Fruit fly (Drosophila melanogaster): ENCODE data around the gene Nepl17.

dm6 chr3R:28895014-28895413 lies 22.3 kb downstream of the Nepl17 start:
- TF ChIP-seq Clk (GFP tag; optimal IDR thresholded peaks at IDR 0.05) (no peak), pad (GFP tag; optimal IDR thresholded peaks at IDR 0.05) (no peak), CG12768 (GFP tag; optimal IDR thresholded peaks at IDR 0.05) (no peak), Mnt (GFP tag; optimal IDR thresholded peaks at IDR 0.05) (no peak), CG33017 (tag; optimal IDR thresholded peaks at IDR 0.05) (no peak), CG7101 (tag; optimal IDR thresholded peaks at IDR 0.05) (no peak), CG5204 (GFP tag; optimal IDR thresholded peaks at IDR 0.05) (no peak)

Measured in whole organism, adult.